Fruit fly (Drosophila melanogaster): ENCODE measurements around the gene CG32298.

Gene CG32298

dm6 chr3L:2373421-2374043, 17.3 kb downstream of the CG32298 start, which contains the start of the genes mRpL23 and CG9004:
Gene mRpL23, minus strand, starts transcription at chr3L:2373704.
Gene CG9004, plus strand, starts transcription at chr3L:2373728.
- peak; percentile 100 for TF ChIP-seq rn (GFP tag; IDR thresholded peaks at IDR 0.05)
- peak; percentile 99 for TF ChIP-seq Snoo (tag; optimal IDR thresholded peaks at IDR 0.05)
- TF ChIP-seq CG13204 (GFP tag; optimal IDR thresholded peaks at IDR 0.05) = peak; percentile 95
- TF ChIP-seq CG8301 (tag; optimal IDR thresholded peaks at IDR 0.05) = peak; percentile 99
- peak; percentile 99 for TF ChIP-seq CG14655 (GFP tag; optimal IDR thresholded peaks at IDR 0.05)
- TF ChIP-seq CG34367 (tag; optimal IDR thresholded peaks at IDR 0.05) = peak; percentile 99
- TF ChIP-seq CG15710 (tag; optimal IDR thresholded peaks at IDR 0.05) = peak; percentile 100
- TF ChIP-seq CG17806 (tag; optimal IDR thresholded peaks at IDR 0.05) = peak; percentile 99
- TF ChIP-seq CG12605 (GFP tag; IDR thresholded peaks at IDR 0.05) = peak; percentile 99
- no peak for TF ChIP-seq D1 (tag; optimal IDR thresholded peaks at IDR 0.05)
- peak; percentile 96 for TF ChIP-seq gl (tag; optimal IDR thresholded peaks at IDR 0.05)
- TF ChIP-seq EcR (GFP tag; optimal IDR thresholded peaks at IDR 0.05) = peak; percentile 39
- TF ChIP-seq fd96Ca (GFP tag; IDR thresholded peaks at IDR 0.05) = peak; percentile 100
- peak; percentile 100 for TF ChIP-seq Ets98B (GFP tag; IDR thresholded peaks at IDR 0.05)
- TF ChIP-seq CG9948 (tag; optimal IDR thresholded peaks at IDR 0.05) = peak; percentile 99
- peak; percentile 99 for TF ChIP-seq CG10348 (GFP tag; IDR thresholded peaks at IDR 0.05)
- peak; percentile 100 for TF ChIP-seq CG4496 (GFP tag; IDR thresholded peaks at IDR 0.05)
- peak; percentile 99 for TF ChIP-seq Pif1A (GFP tag; optimal IDR thresholded peaks at IDR 0.05)
- TF ChIP-seq CG8159 (tag; optimal IDR thresholded peaks at IDR 0.05) = peak; percentile 99
- peak; percentile 100 for TF ChIP-seq CG32121 (GFP tag; IDR thresholded peaks at IDR 0.05)
- peak; percentile 98 for TF ChIP-seq Pif1B (GFP tag; optimal IDR thresholded peaks at IDR 0.05)

- TF ChIP-seq CG15710 (tag; optimal IDR thresholded peaks at IDR 0.05) (peak; percentile 64), CG8159 (tag; optimal IDR thresholded peaks at IDR 0.05) (peak; percentile 29), Pif1A (GFP tag; optimal IDR thresholded peaks at IDR 0.05) (no peak), CG32121 (GFP tag; IDR thresholded peaks at IDR 0.05) (peak; percentile 41; the same call in 1 of the 2 replicates)
These were observed 18.9 kb downstream of the CG32298 start, which contains the start of the genes CG1317 and CG8993 for dm6 chr3L:2371882-2372281. Gene CG1317, minus strand, starts transcription at chr3L:2371939. Gene CG8993, plus strand, starts transcription at chr3L:2372199.

dm6 chr3L:2360257-2360656, 30.5 kb downstream of the CG32298 start, which contains the start of gene CG13801:
Gene CG13801, plus strand, starts transcription at chr3L:2360557.
- no peak for TF ChIP-seq CG15710 (tag; optimal IDR thresholded peaks at IDR 0.05)
- no peak for TF ChIP-seq CG13204 (GFP tag; optimal IDR thresholded peaks at IDR 0.05)
- TF ChIP-seq gl (tag; optimal IDR thresholded peaks at IDR 0.05) = no peak
- no peak for TF ChIP-seq CG17806 (tag; optimal IDR thresholded peaks at IDR 0.05)
- TF ChIP-seq rn (GFP tag; IDR thresholded peaks at IDR 0.05) = no peak
- no peak for TF ChIP-seq CG10348 (GFP tag; IDR thresholded peaks at IDR 0.05)
- TF ChIP-seq CG12605 (GFP tag; IDR thresholded peaks at IDR 0.05) = no peak
- no peak for TF ChIP-seq CG34367 (tag; optimal IDR thresholded peaks at IDR 0.05)
- no peak for TF ChIP-seq D1 (tag; optimal IDR thresholded peaks at IDR 0.05)
- no peak for TF ChIP-seq CG8159 (tag; optimal IDR thresholded peaks at IDR 0.05)
- no peak for TF ChIP-seq Pif1A (GFP tag; optimal IDR thresholded peaks at IDR 0.05)
- no peak for TF ChIP-seq Pif1B (GFP tag; optimal IDR thresholded peaks at IDR 0.05)
- TF ChIP-seq CG4496 (GFP tag; IDR thresholded peaks at IDR 0.05) = no peak
- no peak for TF ChIP-seq CG14655 (GFP tag; optimal IDR thresholded peaks at IDR 0.05)
